Worm (Caenorhabditis elegans): ENCODE results near the gene hint-3.

DNA sequence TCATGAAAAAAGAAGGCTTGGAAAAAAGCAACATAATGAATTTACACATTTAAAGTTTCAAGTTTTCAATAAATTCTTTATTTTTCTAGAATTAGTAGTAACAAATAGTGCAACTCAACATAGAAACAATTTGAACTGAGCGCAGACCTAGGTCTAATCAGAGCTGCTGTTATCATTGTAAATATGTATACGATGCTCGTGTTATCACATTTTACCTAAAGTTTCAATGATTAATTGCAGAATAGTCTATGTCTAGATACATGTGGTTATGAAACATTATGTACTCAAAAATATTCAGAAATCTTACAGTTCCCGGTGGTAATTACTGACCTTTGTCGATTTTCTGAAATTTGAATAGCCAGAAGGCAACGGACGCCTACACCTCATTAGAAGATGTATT is 4.3 kb upstream of the hint-3 start:
- no peak for TF ChIP-seq him-1 (tag; optimal IDR thresholded peaks at IDR 0.05)
- no peak for TF ChIP-seq W03F9.2 (tag; optimal IDR thresholded peaks at IDR 0.05)

Measured in whole organism, L4/young adult.